Worm (Caenorhabditis elegans) whole organism, L4/young adult: ENCODE results near the gene F40H3.1.

Experiments
- W03F9.2 ChIP-seq: fragments of 150-350 bp; optimal IDR thresholded peaks from 2 replicates; lab custom pipeline; 2014; ENCODE audit warnings: missing biosample characterization, missing genetic modification characterization
- dao-5 ChIP-seq: sonication (generic microtip); optimal IDR thresholded peaks from 2 replicates; lab custom pipeline; 2016; ENCODE audit warnings: missing genotype, missing genetic modification characterization, moderate library complexity, missing compliant biosample characterization
- him-1 ChIP-seq: sonication (generic microtip); optimal IDR thresholded peaks from 2 replicates; lab custom pipeline; 2016; ENCODE audit warnings: missing genotype, missing genetic modification reagents, missing genetic modification characterization, missing compliant biosample characterization

DNA sequence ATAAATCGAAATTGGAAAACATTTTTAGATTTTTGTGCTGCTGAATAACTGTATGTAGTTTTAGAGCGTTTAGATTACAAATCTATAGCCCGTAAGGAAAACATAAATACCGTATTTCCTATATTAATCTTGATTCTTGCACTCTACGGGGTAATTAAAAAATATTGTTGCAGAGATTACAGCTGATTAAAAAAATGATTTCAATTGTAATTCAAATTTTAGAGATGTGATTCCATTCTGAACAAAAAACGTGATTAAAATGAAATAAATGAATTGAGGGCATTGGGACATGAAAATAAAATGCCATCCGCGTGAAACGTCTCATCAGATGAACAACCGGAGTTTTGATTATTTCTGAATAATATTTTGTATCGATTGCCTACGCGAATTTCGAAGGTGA is 12.9 kb downstream of the F40H3.1 start, which contains the start of gene cpb-2:
- TF ChIP-seq dao-5 (tag; lab: Kevin White, UChicago) (no peak), W03F9.2 (tag; lab: Kevin White, UChicago) (no peak), him-1 (no peak)
